Fruit fly (Drosophila melanogaster): ENCODE data around the gene side-VII.

The side-VII gene

dm6 chr3R:9754487-9754886 lies 14.7 kb upstream of the side-VII start, which contains the start of gene Tti1 (continued):
- TF ChIP-seq Vsx1 (GFP tag; optimal IDR thresholded peaks at IDR 0.05) = no peak
- TF ChIP-seq tio (GFP tag; optimal IDR thresholded peaks at IDR 0.05) = no peak
- TF ChIP-seq HHEX (GFP tag; optimal IDR thresholded peaks at IDR 0.05) = no peak
- TF ChIP-seq vvl (GFP tag; IDR thresholded peaks at IDR 0.05) = no peak
- no peak for TF ChIP-seq CG30431 (GFP tag; optimal IDR thresholded peaks at IDR 0.05)

dm6 chr3R:9747900-9748663 lies 8.3 kb upstream of the side-VII start:
- peak; percentile 75 for TF ChIP-seq Dp (GFP tag; optimal IDR thresholded peaks at IDR 0.05)
- TF ChIP-seq pita (GFP tag; optimal IDR thresholded peaks at IDR 0.05) = no peak
- peak; percentile 50 for TF ChIP-seq pzg (GFP tag; optimal IDR thresholded peaks at IDR 0.05)
- TF ChIP-seq E2f2 (GFP tag; IDR thresholded peaks at IDR 0.05) = peak; percentile 80
- no peak for TF ChIP-seq Gsc (GFP tag; IDR thresholded peaks at IDR 0.05)
- peak; percentile 42 for TF ChIP-seq CG9797 (GFP tag; optimal IDR thresholded peaks at IDR 0.05)
- TF ChIP-seq MESR4 (GFP tag; optimal IDR thresholded peaks at IDR 0.05) = peak; percentile 60
- TF ChIP-seq CG4617 (GFP tag; optimal IDR thresholded peaks at IDR 0.05; ENCODE audit: borderline replicate concordance) = peak; percentile 70
- peak; percentile 15 for TF ChIP-seq Myb (GFP tag; optimal IDR thresholded peaks at IDR 0.05)
- no peak for TF ChIP-seq CG30403 (GFP tag; optimal IDR thresholded peaks at IDR 0.05)
- TF ChIP-seq gfzf (GFP tag; optimal IDR thresholded peaks at IDR 0.05) = peak; percentile 85
- peak; percentile 18 for TF ChIP-seq sens (GFP tag)
- peak; percentile 90 for TF ChIP-seq bigmax (GFP tag; optimal IDR thresholded peaks at IDR 0.05)
- peak; percentile 15; the same call in 1 of the 2 replicates for TF ChIP-seq MBD-R2 (GFP tag; IDR thresholded peaks at IDR 0.05)

dm6 chr3R:9747875-9747899 lies 7.9 kb upstream of the side-VII start, which contains the start of gene PpD3:
PpD3 (plus strand) TSS chr3R:9747875.
- TF ChIP-seq Dip3 (GFP tag; optimal IDR thresholded peaks at IDR 0.05) (no peak), CG11093 (GFP tag; IDR thresholded peaks at IDR 0.05) (no peak), twi (tag; optimal IDR thresholded peaks at IDR 0.05) (no peak), CG33557 (GFP tag; optimal IDR thresholded peaks at IDR 0.05) (no peak), BEAF-32 (GFP tag; optimal IDR thresholded peaks at IDR 0.05) (peak; percentile 42), pho (GFP tag; optimal IDR thresholded peaks at IDR 0.05) (no peak)

- TF ChIP-seq sisA (GFP tag; IDR thresholded peaks at IDR 0.05) (no peak), maf-S (GFP tag; optimal IDR thresholded peaks at IDR 0.05) (peak; percentile 56), TFAM (GFP tag; optimal IDR thresholded peaks at IDR 0.05) (no peak), CG12299 (tag; optimal IDR thresholded peaks at IDR 0.05) (no peak), bigmax (GFP tag; optimal IDR thresholded peaks at IDR 0.05) (no peak), CG5245 (GFP tag; optimal IDR thresholded peaks at IDR 0.05) (peak; percentile 25), Doc3 (GFP tag; IDR thresholded peaks at IDR 0.05; ENCODE audit: partially characterized antibody) (peak; percentile 98), Atf-2 (GFP tag; optimal IDR thresholded peaks at IDR 0.05) (peak; percentile 22), Mrtf (GFP tag; IDR thresholded peaks at IDR 0.05) (no peak), Eip74EF (GFP tag; optimal IDR thresholded peaks at IDR 0.05) (no peak), CG17359 (tag; optimal IDR thresholded peaks at IDR 0.05) (peak; percentile 39), CG7786 (GFP tag; optimal IDR thresholded peaks at IDR 0.05) (peak; percentile 36), jumu (GFP tag; optimal IDR thresholded peaks at IDR 0.05) (peak; percentile 10), CG17912 (GFP tag; optimal IDR thresholded peaks at IDR 0.05) (no peak), emc (GFP tag; optimal IDR thresholded peaks at IDR 0.05) (no peak), hb (GFP tag; IDR thresholded peaks at IDR 0.05; ENCODE audit: partially characterized antibody) (peak; percentile 88), CG12769 (tag; optimal IDR thresholded peaks at IDR 0.05) (peak; percentile 56), caup (GFP tag; optimal IDR thresholded peaks at IDR 0.05; ENCODE audit: severe bottlenecking) (no peak), ash1 (GFP tag; optimal IDR thresholded peaks at IDR 0.05) (no peak), CG13287 (GFP tag; IDR thresholded peaks at IDR 0.05; ENCODE audit: partially characterized antibody) (peak; percentile 96), row (GFP tag; IDR thresholded peaks at IDR 0.05) (peak; percentile 95), jigr1 (GFP tag; IDR thresholded peaks at IDR 0.05) (no peak)
Observed at dm6 chr3R:9747272-9747874, 7.6 kb upstream of the side-VII start, which contains the start of gene CG12948. CG12948 (minus strand) TSS chr3R:9747744.

All from whole organism, embryonic.